Worm (Caenorhabditis elegans) whole organism, young adult: ENCODE measurements around the gene ZC513.3.

Source experiments
- B0261.1 ChIP-seq: sonication (generic microtip); optimal IDR thresholded peaks from 2 replicates; lab custom pipeline; 2016; ENCODE audit warnings: mild to moderate bottlenecking, missing genetic modification characterization, moderate library complexity, missing compliant biosample characterization
- B0336.3 ChIP-seq: fragments of 200-800 bp; sonication (Bioruptor generic); IDR thresholded peaks from 2 replicates; pipeline ENCODE4 v1.3.6; 2022; ENCODE audit warnings: missing genetic modification characterization, missing compliant biosample characterization
- C17E4.6 ChIP-seq: fragments of 200-800 bp; sonication (Bioruptor generic); IDR thresholded peaks from 2 replicates; pipeline ENCODE4 v1.3.6; 2022; ENCODE audit warnings: missing genetic modification reagents, missing genetic modification characterization, missing compliant biosample characterization
- F23B12.7 ChIP-seq: sonication (generic microtip); optimal IDR thresholded peaks from 2 replicates; lab custom pipeline; 2017; ENCODE audit warnings: missing genetic modification characterization, mild to moderate bottlenecking, missing compliant biosample characterization, antibody characterized with exemption, moderate library complexity; ENCODE audit not compliant: insufficient read depth
- F33H1.4 ChIP-seq: fragments of 200-800 bp; sonication (Bioruptor generic); IDR thresholded peaks from 2 replicates; pipeline ENCODE4 v1.3.6; 2022; ENCODE audit warnings: missing genetic modification reagents, missing genetic modification characterization, missing compliant biosample characterization
- F55B11.4 ChIP-seq: sonication (generic microtip); optimal IDR thresholded peaks from 2 replicates; lab custom pipeline; 2016; ENCODE audit warnings: missing compliant biosample characterization, missing genetic modification characterization, borderline replicate concordance; ENCODE audit not compliant: insufficient read depth
- T07F8.4 ChIP-seq: sonication (generic microtip); optimal IDR thresholded peaks from 2 replicates; lab custom pipeline; 2016; ENCODE audit warnings: mild to moderate bottlenecking, missing genetic modification characterization, moderate library complexity, missing compliant biosample characterization
- Y53F4B.3 ChIP-seq: fragments of 200-800 bp; sonication (Bioruptor generic); IDR thresholded peaks from 2 replicates; pipeline ENCODE4 v1.3.6; 2022; ENCODE audit warnings: missing genetic modification reagents, missing genetic modification characterization, missing compliant biosample characterization
- Y79H2A.3 ChIP-seq: fragments of 200-800 bp; sonication (Bioruptor generic); conservative IDR thresholded peaks from 2 replicates; pipeline ENCODE4 v1.3.6; 2022; ENCODE audit warnings: missing genetic modification reagents, missing genetic modification characterization, missing compliant biosample characterization
- atf-7 ChIP-seq: sonication (generic microtip); optimal IDR thresholded peaks from 2 replicates; lab custom pipeline; 2017; ENCODE audit warnings: mild to moderate bottlenecking, missing genetic modification characterization, missing compliant biosample characterization
- bed-1 ChIP-seq: fragments of 200-800 bp; sonication (Bioruptor generic); IDR thresholded peaks from 2 replicates; pipeline ENCODE4 v1.3.6; 2022; ENCODE audit warnings: missing genetic modification reagents, missing genetic modification characterization, missing compliant biosample characterization
- ceh-100 ChIP-seq: fragments of 200-800 bp; sonication (Bioruptor generic); IDR thresholded peaks from 2 replicates; pipeline ENCODE4 v1.3.6; 2022; ENCODE audit warnings: missing genetic modification reagents, missing genetic modification characterization, missing compliant biosample characterization
- ceh-27 ChIP-seq: fragments of 200-800 bp; sonication (Bioruptor generic); optimal IDR thresholded peaks from 2 replicates; lab custom pipeline; 2018; ENCODE audit warnings: mild to moderate bottlenecking, missing genetic modification characterization, moderate library complexity, missing compliant biosample characterization
- chd-7 ChIP-seq: sonication (generic microtip); optimal IDR thresholded peaks from 2 replicates; lab custom pipeline; 2016; ENCODE audit warnings: mild to moderate bottlenecking, missing genetic modification characterization, moderate library complexity, missing compliant biosample characterization
- die-1 ChIP-seq: sonication (generic microtip); optimal IDR thresholded peaks from 2 replicates; lab custom pipeline; 2016; ENCODE audit warnings: missing genotype, mild to moderate bottlenecking, missing genetic modification characterization, missing compliant biosample characterization
- efl-1 ChIP-seq: fragments of 150-350 bp; optimal IDR thresholded peaks from 2 replicates; lab custom pipeline; 2014; ENCODE audit warnings: missing biosample characterization, missing genetic modification reagents, missing genetic modification characterization
- egl-44 ChIP-seq: fragments of 200-800 bp; sonication (Bioruptor generic); IDR thresholded peaks from 2 replicates; pipeline ENCODE4 v1.3.6; 2022; ENCODE audit warnings: missing genetic modification reagents, missing genetic modification characterization, missing compliant biosample characterization
- ets-4 ChIP-seq: fragments of 200-800 bp; sonication (Bioruptor generic); optimal IDR thresholded peaks from 2 replicates; lab custom pipeline; 2018; ENCODE audit warnings: mild to moderate bottlenecking, missing genetic modification characterization, missing compliant biosample characterization
- hmg-20 ChIP-seq: fragments of 200-800 bp; sonication (Bioruptor generic); IDR thresholded peaks from 2 replicates; pipeline ENCODE4 v1.3.6; 2022; ENCODE audit warnings: missing genetic modification reagents, missing genetic modification characterization, missing compliant biosample characterization
- hsf-1 ChIP-seq: fragments of 200-800 bp; sonication (Bioruptor generic); IDR thresholded peaks from 2 replicates; pipeline ENCODE4 v1.3.6; 2022; ENCODE audit warnings: missing genetic modification reagents, missing genetic modification characterization, missing compliant biosample characterization
- let-526 ChIP-seq: fragments of 200-800 bp; sonication (Bioruptor generic); IDR thresholded peaks from 2 replicates; pipeline ENCODE4 v1.3.6; 2022; ENCODE audit warnings: missing genetic modification reagents, missing genetic modification characterization, missing compliant biosample characterization
- let-607 ChIP-seq, 2 experiments: fragments of 200-800 bp in 1 of 2; sonication (Bioruptor generic) in 1 of 2; sonication (generic microtip) in 1 of 2; optimal IDR thresholded peaks; 2 replicates each; lab custom pipeline; 2016 to 2018; ENCODE audit warnings: mild to moderate bottlenecking in 2 of 2, missing compliant biosample characterization in 2 of 2, missing genetic modification characterization in 2 of 2, moderate library complexity in 2 of 2, missing genotype in 1 of 2
- lin-26 ChIP-seq: fragments of 200-800 bp; sonication (Bioruptor generic); IDR thresholded peaks from 2 replicates; pipeline ENCODE4 v1.3.6; 2022; ENCODE audit warnings: missing genetic modification reagents, missing genetic modification characterization, missing compliant biosample characterization
- lin-54 ChIP-seq: fragments of 200-800 bp; sonication (Bioruptor generic); optimal IDR thresholded peaks from 2 replicates; lab custom pipeline; 2018; ENCODE audit warnings: mild to moderate bottlenecking, missing genetic modification characterization, missing compliant biosample characterization
- madf-10 ChIP-seq: sonication (generic microtip); optimal IDR thresholded peaks from 2 replicates; lab custom pipeline; 2016; ENCODE audit warnings: mild to moderate bottlenecking, missing genetic modification characterization, missing compliant biosample characterization
- mcd-1 ChIP-seq: fragments of 200-800 bp; sonication (Bioruptor generic); IDR thresholded peaks from 2 replicates; pipeline ENCODE4 v1.3.6; 2022; ENCODE audit warnings: missing genetic modification reagents, missing genetic modification characterization, missing compliant biosample characterization
- mes-4 ChIP-seq: sonication (generic microtip); optimal IDR thresholded peaks from 2 replicates; lab custom pipeline; 2016; ENCODE audit warnings: missing genotype, missing genetic modification characterization, missing compliant biosample characterization
- nfya-1 ChIP-seq: sonication (generic microtip); optimal IDR thresholded peaks from 2 replicates; lab custom pipeline; 2017; ENCODE audit warnings: antibody characterized with exemption, missing compliant biosample characterization, missing genetic modification characterization, borderline replicate concordance; ENCODE audit not compliant: insufficient read depth
- nfya-2 ChIP-seq: fragments of 200-800 bp; sonication (Bioruptor generic); IDR thresholded peaks from 2 replicates; pipeline ENCODE4 v1.3.6; 2022; ENCODE audit warnings: missing genetic modification reagents, missing genetic modification characterization, missing compliant biosample characterization
- nhr-27 ChIP-seq: fragments of 200-800 bp; sonication (Bioruptor generic); optimal IDR thresholded peaks from 2 replicates; lab custom pipeline; 2018; ENCODE audit warnings: mild to moderate bottlenecking, missing genetic modification characterization, moderate library complexity, missing compliant biosample characterization
- rcor-1 ChIP-seq: fragments of 200-800 bp; sonication (Bioruptor generic); IDR thresholded peaks from 2 replicates; pipeline ENCODE4 v1.3.6; 2022; ENCODE audit warnings: missing genetic modification reagents, missing genetic modification characterization, missing compliant biosample characterization
- repo-1 ChIP-seq: sonication (generic microtip); optimal IDR thresholded peaks from 2 replicates; lab custom pipeline; 2017; ENCODE audit warnings: mild to moderate bottlenecking, missing genetic modification characterization, missing compliant biosample characterization
- rpc-1 ChIP-seq, 2 experiments: fragments of 150-350 bp in 1 of 2; sonication (generic microtip) in 1 of 2; optimal IDR thresholded peaks; 2 replicates each; lab custom pipeline; 2014 to 2018; ENCODE audit warnings: missing biosample characterization in 1 of 2, missing genetic modification characterization in 1 of 2, missing genetic modification reagents in 1 of 2, missing genotype in 1 of 2
- sdz-38 ChIP-seq: sonication (generic microtip); optimal IDR thresholded peaks from 2 replicates; lab custom pipeline; 2016; ENCODE audit warnings: missing genotype, missing genetic modification characterization, missing compliant biosample characterization
- snpc-1.1 ChIP-seq: sonication (generic microtip); optimal IDR thresholded peaks from 2 replicates; lab custom pipeline; 2017; ENCODE audit warnings: missing genetic modification characterization, mild to moderate bottlenecking, missing compliant biosample characterization, antibody characterized with exemption, moderate library complexity, missing genotype, missing genetic modification reagents; ENCODE audit not compliant: insufficient read depth
- snpc-1.3 ChIP-seq: sonication (generic microtip); optimal IDR thresholded peaks from 2 replicates; lab custom pipeline; 2017; ENCODE audit warnings: missing genetic modification characterization, mild to moderate bottlenecking, missing compliant biosample characterization, antibody characterized with exemption, moderate library complexity, missing genotype, missing genetic modification reagents; ENCODE audit not compliant: insufficient read depth
- snpc-3.4 ChIP-seq: sonication (generic microtip); optimal IDR thresholded peaks from 2 replicates; lab custom pipeline; 2017; ENCODE audit warnings: missing genetic modification characterization, mild to moderate bottlenecking, missing compliant biosample characterization, antibody characterized with exemption, moderate library complexity, missing genotype, missing genetic modification reagents
- tlf-1 ChIP-seq: fragments of 200-800 bp; sonication (Bioruptor generic); optimal IDR thresholded peaks from 2 replicates; lab custom pipeline; 2018; ENCODE audit warnings: mild to moderate bottlenecking, missing genetic modification characterization, missing compliant biosample characterization
- unc-62 ChIP-seq: fragments of 150-350 bp; optimal IDR thresholded peaks from 2 replicates; lab custom pipeline; 2014; ENCODE audit warnings: missing biosample characterization, missing genetic modification reagents, missing genetic modification characterization
- ztf-25 ChIP-seq: fragments of 200-800 bp; sonication (Bioruptor generic); IDR thresholded peaks from 2 replicates; pipeline ENCODE4 v1.3.6; 2022; ENCODE audit warnings: missing genetic modification reagents, missing genetic modification characterization, missing compliant biosample characterization
- ztf-28 ChIP-seq: fragments of 200-800 bp; sonication (Bioruptor generic); IDR thresholded peaks from 2 replicates; pipeline ENCODE4 v1.3.6; 2022; ENCODE audit warnings: missing genetic modification reagents, missing genetic modification characterization, missing compliant biosample characterization

ZC513.3 gene

ce11 chrV:8000929-8001513 is 45.8 kb upstream of the ZC513.3 start, which contains the start of gene Y97E10AR.1 (continued):
- TF ChIP-seq tlf-1 (GFP tag; lab: Kevin White, UChicago) (peak; percentile 35), repo-1 (tag; lab: Kevin White, UChicago) (no peak), let-526 (0 out of 2 replicates have a peak, but pooled peaks have one; percentile 12), lin-54 (GFP tag; lab: Kevin White, UChicago) (no peak), snpc-3.4 (tag; lab: Kevin White, UChicago) (peak; percentile 1), ceh-27 (GFP tag; lab: Kevin White, UChicago) (peak; percentile 27), mes-4 (tag; lab: Kevin White, UChicago) (no peak), unc-62 (peak; percentile 78), F23B12.7 (tag; lab: Kevin White, UChicago) (peak; percentile 42), F33H1.4 (GFP tag; lab: Robert Waterston, UW) (no peak)

ce11 chrV:8005000-8005399 is 41.8 kb upstream of the ZC513.3 start, which contains the start of gene Y97E10AR.8:
Gene Y97E10AR.8, plus strand, starts transcription at chrV:8005300.
- TF ChIP-seq bed-1 (GFP tag; lab: Robert Waterston, UW) (no peak), C17E4.6 (GFP tag; lab: Robert Waterston, UW) (no peak), snpc-1.1 (tag; lab: Kevin White, UChicago) (no peak), lin-54 (GFP tag; lab: Kevin White, UChicago) (no peak), Y53F4B.3 (GFP tag; lab: Robert Waterston, UW) (no peak), die-1 (no peak), chd-7 (tag; lab: Kevin White, UChicago) (no peak), ets-4 (no peak), nfya-1 (no peak), hmg-20 (GFP tag; lab: Robert Waterston, UW) (no peak), ceh-100 (GFP tag; lab: Robert Waterston, UW) (no peak), sdz-38 (tag; lab: Kevin White, UChicago) (no peak), ceh-27 (GFP tag; lab: Kevin White, UChicago) (no peak), madf-10 (no peak), Y79H2A.3 (GFP tag; lab: Robert Waterston, UW) (no peak), rpc-1 (optimal IDR thresholded peaks at IDR 0.05; lab: Kevin White, UChicago) (no peak), rpc-1 (tag; optimal IDR thresholded peaks at IDR 0.05; lab: Kevin White, UChicago) (no peak)
- TF ChIP-seq, all 124 proteins: peak for 0

DNA sequence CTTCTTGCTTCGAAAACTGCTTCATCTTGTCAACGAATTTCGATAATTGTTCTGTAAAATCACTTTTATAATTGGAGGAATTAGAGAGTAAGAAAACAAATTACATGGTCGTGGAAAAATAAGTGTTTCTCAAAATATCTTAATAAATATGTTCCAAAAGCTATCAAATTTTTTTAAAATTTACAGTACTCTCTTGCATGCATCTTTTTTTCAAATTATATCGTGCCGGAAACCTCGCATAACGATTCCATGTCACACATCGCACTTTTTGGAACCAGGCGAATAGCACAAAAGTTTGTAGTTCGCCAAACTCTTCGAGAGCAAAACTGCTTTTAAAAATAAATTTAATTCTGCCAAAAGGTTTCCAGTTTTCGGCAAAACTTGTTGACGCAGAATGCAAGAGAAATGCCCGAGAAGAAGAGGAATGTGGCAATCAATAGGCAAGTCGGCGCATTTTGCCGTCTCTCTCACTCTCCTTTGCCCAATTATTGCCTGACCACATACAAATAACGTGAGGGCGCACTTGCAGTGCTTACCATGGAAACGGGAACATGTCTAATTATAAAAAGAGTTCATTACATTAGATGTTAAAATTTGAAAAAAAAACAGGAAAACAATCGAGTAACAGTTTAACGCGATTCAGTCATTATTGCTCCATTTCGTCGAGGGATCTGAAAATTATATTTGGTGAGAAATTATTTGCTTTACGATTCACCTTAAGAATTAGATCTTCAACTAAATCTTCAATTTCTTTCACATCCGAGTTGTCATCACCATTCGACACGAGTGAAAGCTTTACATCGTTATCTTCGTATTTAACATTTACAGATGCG is 39.1 kb upstream of the ZC513.3 start, which contains the start of gene Y97E10AR.3:
Y97E10AR.3 (minus strand) TSS at position 51 of the 833 bp plus-strand sequence.
- no peak for TF ChIP-seq repo-1 (tag; lab: Kevin White, UChicago)
- TF ChIP-seq hsf-1: 0 out of 2 replicates have a peak, but pooled peaks have one; percentile 8
- TF ChIP-seq lin-26 (GFP tag; lab: Robert Waterston, UW): no peak
- TF ChIP-seq mcd-1 (GFP tag; lab: Robert Waterston, UW): no peak
- TF ChIP-seq F23B12.7 (tag; lab: Kevin White, UChicago): no peak
- 0 out of 2 replicates have a peak, but pooled peaks have one; percentile 40 for TF ChIP-seq B0336.3
- TF ChIP-seq T07F8.4 (tag; lab: Kevin White, UChicago): no peak
- no peak for TF ChIP-seq lin-54 (GFP tag; lab: Kevin White, UChicago)
- no peak for TF ChIP-seq rcor-1
- no peak for TF ChIP-seq atf-7
- no peak for TF ChIP-seq efl-1 (GFP tag; lab: Kevin White, UChicago)
- no peak for TF ChIP-seq ztf-28 (GFP tag; lab: Robert Waterston, UW)
- TF ChIP-seq B0261.1 (tag; lab: Kevin White, UChicago): no peak
- no peak for TF ChIP-seq snpc-1.3 (tag; lab: Kevin White, UChicago)
- TF ChIP-seq let-607 (tag; optimal IDR thresholded peaks at IDR 0.05; lab: Kevin White, UChicago): no peak
- no peak for TF ChIP-seq nhr-27 (tag; lab: Kevin White, UChicago)
- no peak for TF ChIP-seq nfya-2 (GFP tag; lab: Robert Waterston, UW)
- TF ChIP-seq rpc-1 (optimal IDR thresholded peaks at IDR 0.05; lab: Kevin White, UChicago): no peak
- TF ChIP-seq rpc-1 (tag; optimal IDR thresholded peaks at IDR 0.05; lab: Kevin White, UChicago): no peak
- TF ChIP-seq egl-44 (GFP tag; lab: Robert Waterston, UW): no peak
- TF ChIP-seq F55B11.4 (tag; lab: Kevin White, UChicago): no peak
- TF ChIP-seq ztf-25 (GFP tag; lab: Robert Waterston, UW): 0 out of 2 replicates have a peak, but pooled peaks have one; percentile 20
